Fruit fly (Drosophila melanogaster) whole organism, pupa: ENCODE results near the gene Charon.

Experiments used
- CG15710 ChIP-seq: fragments of 200-800 bp; sonication (Bioruptor generic); optimal IDR thresholded peaks from 2 replicates; lab custom pipeline; 2018; ENCODE audit warnings: missing biosample characterization, mild to moderate bottlenecking, missing genetic modification characterization, moderate library complexity
- CG34367 ChIP-seq: fragments of 200-800 bp; sonication (Bioruptor generic); optimal IDR thresholded peaks from 2 replicates; lab custom pipeline; 2018; ENCODE audit warnings: missing biosample characterization, mild to moderate bottlenecking, missing genetic modification characterization
- CG4496 ChIP-seq: fragments of 200-800 bp; sonication (Bioruptor generic); IDR thresholded peaks from 3 replicates; pipeline ENCODE4 v1.3.6; 2022; ENCODE audit warnings: missing biosample characterization, missing genetic modification characterization
- CG8301 ChIP-seq: fragments of 200-800 bp; sonication (Bioruptor generic); optimal IDR thresholded peaks from 2 replicates; lab custom pipeline; 2018; ENCODE audit warnings: missing biosample characterization, mild to moderate bottlenecking, missing genetic modification characterization
- Pif1A ChIP-seq: fragments of 200-800 bp; sonication (Bioruptor generic); optimal IDR thresholded peaks from 3 replicates; lab custom pipeline; 2016; ENCODE audit warnings: missing biosample characterization, missing genetic modification characterization

DNA sequence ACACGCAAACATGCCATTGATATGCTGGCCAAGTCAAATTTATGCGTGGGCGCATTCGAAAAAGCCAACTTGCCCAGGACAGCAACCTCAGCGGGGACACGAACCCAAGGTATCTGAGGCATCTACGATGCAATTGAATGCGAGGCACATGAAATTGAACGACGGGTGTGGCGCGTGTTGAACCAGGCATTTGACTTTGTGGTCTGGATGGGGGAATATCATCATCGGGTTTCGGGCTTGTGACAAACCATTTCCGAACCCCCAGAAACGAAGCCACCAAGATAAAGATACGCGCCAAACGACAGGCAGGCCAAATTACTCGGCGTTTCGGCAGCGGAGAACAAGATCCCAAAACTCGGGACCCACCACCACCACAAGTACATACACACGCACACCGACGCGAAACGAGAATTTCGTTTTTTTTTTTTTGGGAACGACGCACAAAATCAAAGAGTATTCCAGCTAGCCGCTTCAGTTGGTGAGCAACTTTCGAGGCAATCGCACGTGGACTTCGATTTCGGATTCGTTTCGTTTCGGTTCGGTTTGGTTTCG is 29.8 kb downstream of the Charon start, which contains the start of gene MFS3:
- TF ChIP-seq CG34367 (tag; lab: Kevin White, UChicago), result no peak
- TF ChIP-seq Pif1A (GFP tag; lab: Kevin White, UChicago), result peak; percentile 20
- TF ChIP-seq CG8301 (tag; lab: Kevin White, UChicago), result no peak
- peak; percentile 64; the same call in 1 of the 3 replicates for TF ChIP-seq CG4496
- no peak for TF ChIP-seq CG15710 (tag; lab: Kevin White, UChicago)
